Fruit fly (Drosophila melanogaster) whole organism, pupa: ENCODE results near the gene pot.

ENCODE experiments used
- CG10348 ChIP-seq: fragments of 200-800 bp; sonication (Bioruptor generic); IDR thresholded peaks from 2 replicates; pipeline ENCODE4 v1.3.6; 2022; ENCODE audit warnings: missing biosample characterization, missing genetic modification characterization
- CG12605 ChIP-seq: fragments of 200-800 bp; sonication (Bioruptor generic); IDR thresholded peaks from 2 replicates; pipeline ENCODE4 v1.3.6; 2022; ENCODE audit warnings: missing biosample characterization, missing genetic modification characterization
- CG13204 ChIP-seq: fragments of 200-800 bp; sonication (Bioruptor generic); optimal IDR thresholded peaks from 2 replicates; lab custom pipeline; 2018; ENCODE audit warnings: missing biosample characterization, mild to moderate bottlenecking, missing genetic modification characterization, moderate library complexity
- CG14655 ChIP-seq: fragments of 200-800 bp; sonication (Bioruptor generic); optimal IDR thresholded peaks from 3 replicates; lab custom pipeline; 2017; ENCODE audit warnings: mild to moderate bottlenecking, missing biosample characterization, missing genetic modification reagents, missing genetic modification characterization
- CG15710 ChIP-seq: fragments of 200-800 bp; sonication (Bioruptor generic); optimal IDR thresholded peaks from 2 replicates; lab custom pipeline; 2018; ENCODE audit warnings: missing biosample characterization, mild to moderate bottlenecking, missing genetic modification characterization, moderate library complexity
- CG17806 ChIP-seq: fragments of 200-800 bp; sonication (Bioruptor generic); optimal IDR thresholded peaks from 2 replicates; lab custom pipeline; 2018; ENCODE audit warnings: missing biosample characterization, mild to moderate bottlenecking, missing genetic modification characterization, moderate library complexity
- CG32121 ChIP-seq: fragments of 200-800 bp; sonication (Bioruptor generic); IDR thresholded peaks from 2 replicates; pipeline ENCODE4 v1.3.6; 2022; ENCODE audit warnings: missing biosample characterization, missing genetic modification characterization
- CG34367 ChIP-seq: fragments of 200-800 bp; sonication (Bioruptor generic); optimal IDR thresholded peaks from 2 replicates; lab custom pipeline; 2018; ENCODE audit warnings: missing biosample characterization, mild to moderate bottlenecking, missing genetic modification characterization
- CG4496 ChIP-seq: fragments of 200-800 bp; sonication (Bioruptor generic); IDR thresholded peaks from 3 replicates; pipeline ENCODE4 v1.3.6; 2022; ENCODE audit warnings: missing biosample characterization, missing genetic modification characterization
- CG8159 ChIP-seq: fragments of 200-800 bp; sonication (Bioruptor generic); optimal IDR thresholded peaks from 3 replicates; lab custom pipeline; 2018; ENCODE audit warnings: missing biosample characterization, mild to moderate bottlenecking, missing genetic modification characterization, moderate library complexity
- CG8301 ChIP-seq: fragments of 200-800 bp; sonication (Bioruptor generic); optimal IDR thresholded peaks from 2 replicates; lab custom pipeline; 2018; ENCODE audit warnings: missing biosample characterization, mild to moderate bottlenecking, missing genetic modification characterization
- CG9948 ChIP-seq: fragments of 200-800 bp; sonication (Bioruptor generic); optimal IDR thresholded peaks from 2 replicates; lab custom pipeline; 2018; ENCODE audit warnings: missing biosample characterization, mild to moderate bottlenecking, missing genetic modification characterization, moderate library complexity
- D1 ChIP-seq: fragments of 200-800 bp; sonication (Bioruptor generic); optimal IDR thresholded peaks from 2 replicates; lab custom pipeline; 2018; ENCODE audit warnings: missing biosample characterization, mild to moderate bottlenecking, missing genetic modification characterization, moderate library complexity
- EcR ChIP-seq: fragments of 200-800 bp; sonication (Bioruptor generic); optimal IDR thresholded peaks from 3 replicates; lab custom pipeline; 2019; ENCODE audit warnings: missing biosample characterization, missing genetic modification characterization, mild to moderate bottlenecking, moderate library complexity, missing genetic modification reagents
- Ets98B ChIP-seq: fragments of 200-800 bp; sonication (Bioruptor generic); IDR thresholded peaks from 2 replicates; pipeline ENCODE4 v1.3.6; 2022; ENCODE audit warnings: missing biosample characterization, missing genetic modification characterization
- Pif1A ChIP-seq: fragments of 200-800 bp; sonication (Bioruptor generic); optimal IDR thresholded peaks from 3 replicates; lab custom pipeline; 2016; ENCODE audit warnings: missing biosample characterization, missing genetic modification characterization
- Pif1B ChIP-seq: fragments of 200-800 bp; sonication (Bioruptor generic); optimal IDR thresholded peaks from 3 replicates; lab custom pipeline; 2016; ENCODE audit warnings: missing biosample characterization, missing genetic modification characterization
- Snoo ChIP-seq: fragments of 200-800 bp; sonication (Bioruptor generic); optimal IDR thresholded peaks from 3 replicates; lab custom pipeline; 2017; ENCODE audit warnings: missing biosample characterization, mild to moderate bottlenecking, missing genetic modification characterization, inconsistent platforms
- fd96Ca ChIP-seq: fragments of 200-800 bp; sonication (Bioruptor generic); IDR thresholded peaks from 3 replicates; pipeline ENCODE4 v1.3.6; 2022; ENCODE audit warnings: missing biosample characterization, missing genetic modification characterization
- gl ChIP-seq: fragments of 200-800 bp; sonication (Bioruptor generic); optimal IDR thresholded peaks from 2 replicates; lab custom pipeline; 2018; ENCODE audit warnings: missing biosample characterization, mild to moderate bottlenecking, missing genetic modification characterization
- rn ChIP-seq: fragments of 200-800 bp; sonication (Bioruptor generic); IDR thresholded peaks from 2 replicates; pipeline ENCODE4 v1.3.6; 2022; ENCODE audit warnings: missing biosample characterization, missing genetic modification characterization

The pot gene

dm6 chrX:11920959-11921358 lies 3.9 kb upstream of the pot start:
- TF ChIP-seq CG12605 (GFP tag; lab: Robert Waterston, UW) = peak; percentile 83
- TF ChIP-seq EcR (GFP tag; lab: Kevin White, UChicago) = no peak
- TF ChIP-seq CG8159 = peak; percentile 63
- TF ChIP-seq rn (GFP tag; lab: Robert Waterston, UW) = peak; percentile 72
- peak; percentile 94 for TF ChIP-seq CG14655 (GFP tag; lab: Kevin White, UChicago)
- TF ChIP-seq CG13204 (GFP tag; lab: Kevin White, UChicago) = no peak
- peak; percentile 81 for TF ChIP-seq Snoo
- peak; percentile 67 for TF ChIP-seq D1 (tag; lab: Kevin White, UChicago)
- TF ChIP-seq CG9948 (tag; lab: Kevin White, UChicago) = peak; percentile 78
- TF ChIP-seq Pif1B (GFP tag; lab: Kevin White, UChicago) = peak; percentile 74
- TF ChIP-seq CG34367 = peak; percentile 58
- peak; percentile 87 for TF ChIP-seq Ets98B
- TF ChIP-seq CG10348 (GFP tag; lab: Robert Waterston, UW) = peak; percentile 46; the same call in 1 of the 2 replicates
- TF ChIP-seq CG17806 (tag; lab: Kevin White, UChicago) = peak; percentile 66
- peak; percentile 84 for TF ChIP-seq CG32121 (GFP tag; lab: Robert Waterston, UW)
- peak; percentile 78 for TF ChIP-seq Pif1A (GFP tag; lab: Kevin White, UChicago)
- peak; percentile 93 for TF ChIP-seq CG4496 (GFP tag; lab: Robert Waterston, UW)
- peak; percentile 54 for TF ChIP-seq CG15710 (tag; lab: Kevin White, UChicago)
- no peak for TF ChIP-seq gl (tag; lab: Kevin White, UChicago)
- TF ChIP-seq fd96Ca (GFP tag; lab: Robert Waterston, UW) = no peak
- TF ChIP-seq CG8301 (tag; lab: Kevin White, UChicago) = peak; percentile 92

dm6 chrX:11915154-11915593 lies 1.9 kb downstream of the pot start:
- TF ChIP-seq Pif1A (GFP tag; lab: Kevin White, UChicago) = peak; percentile 66
- peak; percentile 65 for TF ChIP-seq gl (tag; lab: Kevin White, UChicago)
- TF ChIP-seq CG8301 (tag; lab: Kevin White, UChicago) = peak; percentile 90
- peak; percentile 87 for TF ChIP-seq CG34367
- TF ChIP-seq CG8159 = peak; percentile 93
- peak; percentile 81 for TF ChIP-seq Pif1B (GFP tag; lab: Kevin White, UChicago)
- peak; percentile 78 for TF ChIP-seq Ets98B
- TF ChIP-seq CG4496 (GFP tag; lab: Robert Waterston, UW) = peak; percentile 84
- TF ChIP-seq rn (GFP tag; lab: Robert Waterston, UW) = peak; percentile 67
- peak; percentile 90 for TF ChIP-seq CG32121 (GFP tag; lab: Robert Waterston, UW)
- TF ChIP-seq Snoo = peak; percentile 86
- TF ChIP-seq fd96Ca (GFP tag; lab: Robert Waterston, UW) = peak; percentile 58; the same call in 2 of the 3 replicates
- TF ChIP-seq D1 (tag; lab: Kevin White, UChicago) = peak; percentile 79
- TF ChIP-seq CG10348 (GFP tag; lab: Robert Waterston, UW) = peak; percentile 45; the same call in 1 of the 2 replicates
- TF ChIP-seq CG9948 (tag; lab: Kevin White, UChicago) = peak; percentile 87
- peak; percentile 42 for TF ChIP-seq EcR (GFP tag; lab: Kevin White, UChicago)
- TF ChIP-seq CG17806 (tag; lab: Kevin White, UChicago) = peak; percentile 87
- TF ChIP-seq CG15710 (tag; lab: Kevin White, UChicago) = peak; percentile 92
- peak; percentile 90 for TF ChIP-seq CG14655 (GFP tag; lab: Kevin White, UChicago)
- peak; percentile 80 for TF ChIP-seq CG13204 (GFP tag; lab: Kevin White, UChicago)
- TF ChIP-seq CG12605 (GFP tag; lab: Robert Waterston, UW) = peak; percentile 80

- no peak for TF ChIP-seq CG4496 (GFP tag; lab: Robert Waterston, UW)
- TF ChIP-seq EcR (GFP tag; lab: Kevin White, UChicago) = peak; percentile 23
Observed at dm6 chrX:11913581-11913980, 3.5 kb downstream of the pot start.

dm6 chrX:11906818-11907281 lies 10.2 kb downstream of the pot start, which contains the start of gene CG43156:
Gene CG43156, minus strand, starts transcription at chrX:11906868.
- TF ChIP-seq CG10348 (GFP tag; lab: Robert Waterston, UW) (no peak), CG8301 (tag; lab: Kevin White, UChicago) (no peak), CG4496 (GFP tag; lab: Robert Waterston, UW) (no peak), Snoo (no peak), CG14655 (GFP tag; lab: Kevin White, UChicago) (no peak), EcR (GFP tag; lab: Kevin White, UChicago) (no peak), CG15710 (tag; lab: Kevin White, UChicago) (no peak), Pif1B (GFP tag; lab: Kevin White, UChicago) (no peak), CG12605 (GFP tag; lab: Robert Waterston, UW) (no peak), rn (GFP tag; lab: Robert Waterston, UW) (no peak), Ets98B (no peak), gl (tag; lab: Kevin White, UChicago) (no peak), fd96Ca (GFP tag; lab: Robert Waterston, UW) (no peak), CG8159 (no peak), CG17806 (tag; lab: Kevin White, UChicago) (no peak), D1 (tag; lab: Kevin White, UChicago) (no peak)

- TF ChIP-seq CG4496 (GFP tag; lab: Robert Waterston, UW) (no peak), rn (GFP tag; lab: Robert Waterston, UW) (no peak), CG17806 (tag; lab: Kevin White, UChicago) (no peak), Pif1A (GFP tag; lab: Kevin White, UChicago) (no peak), CG9948 (tag; lab: Kevin White, UChicago) (no peak), CG14655 (GFP tag; lab: Kevin White, UChicago) (no peak), fd96Ca (GFP tag; lab: Robert Waterston, UW) (no peak), EcR (GFP tag; lab: Kevin White, UChicago) (no peak), CG34367 (no peak), Ets98B (no peak), CG10348 (GFP tag; lab: Robert Waterston, UW) (no peak)
Observed at dm6 chrX:11905144-11905543, 11.9 kb downstream of the pot start, which contains the start of gene Upf1. Gene Upf1, minus strand, starts transcription at chrX:11905371.
